Worm (Caenorhabditis elegans) whole organism, L4/young adult: Measurements from ENCODE around the gene kin-20.

Source experiments
- dao-5 ChIP-seq: sonication (generic microtip); optimal IDR thresholded peaks from 2 replicates; lab custom pipeline; 2016; ENCODE audit warnings: missing genotype, missing genetic modification characterization, moderate library complexity, missing compliant biosample characterization
- him-1 ChIP-seq: sonication (generic microtip); optimal IDR thresholded peaks from 2 replicates; lab custom pipeline; 2016; ENCODE audit warnings: missing genotype, missing genetic modification reagents, missing genetic modification characterization, missing compliant biosample characterization

DNA sequence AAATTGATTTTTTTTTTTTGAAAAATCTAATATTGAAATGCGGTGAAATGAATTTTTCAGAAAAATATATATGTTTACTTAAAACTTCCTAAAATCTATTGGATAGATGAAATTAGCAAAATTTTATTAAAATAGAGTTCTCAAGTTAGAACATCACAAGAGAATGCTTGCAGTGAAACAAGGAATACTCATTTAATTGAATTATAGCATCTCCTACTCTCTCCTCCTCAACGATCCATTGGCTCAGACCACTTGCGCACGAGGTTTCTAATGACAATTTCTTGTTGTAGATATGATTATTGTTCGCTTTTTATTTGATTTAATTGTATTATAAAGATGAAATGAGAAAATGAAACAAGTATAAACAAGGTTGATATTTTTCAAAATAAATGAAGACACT is 44.2 kb upstream of the kin-20 start:
- TF ChIP-seq dao-5 (tag; lab: Kevin White, UChicago) (no peak), him-1 (tag; lab: Kevin White, UChicago) (no peak)
